Worm (Caenorhabditis elegans) whole organism, L4 larva: Measurements from ENCODE around the gene scl-26.

Experiments used
- F10B5.3 ChIP-seq: sonication (generic microtip); optimal IDR thresholded peaks from 2 replicates; lab custom pipeline; 2016; ENCODE audit warnings: mild to moderate bottlenecking, missing genetic modification characterization, missing compliant biosample characterization
- F26F4.8 ChIP-seq: fragments of 200-800 bp; sonication (Bioruptor generic); conservative IDR thresholded peaks from 2 replicates; pipeline ENCODE4 v1.3.6; 2022; ENCODE audit warnings: missing genetic modification characterization, missing compliant biosample characterization
- F49E8.2 ChIP-seq: sonication (generic microtip); optimal IDR thresholded peaks from 2 replicates; lab custom pipeline; 2016; ENCODE audit warnings: missing compliant biosample characterization, mild to moderate bottlenecking, missing genetic modification characterization, borderline replicate concordance
- Y75B8A.6 ChIP-seq: fragments of 200-800 bp; sonication (Bioruptor generic); IDR thresholded peaks from 2 replicates; pipeline ENCODE4 v1.3.6; 2022; ENCODE audit warnings: missing genetic modification reagents, missing genetic modification characterization, missing compliant biosample characterization
- aha-1 ChIP-seq: fragments of 150-350 bp; peaks from one replicate; lab custom pipeline; 2014; ENCODE audit warnings: missing biosample characterization, missing genetic modification characterization
- ceh-32 ChIP-seq: sonication (generic microtip); optimal IDR thresholded peaks from 2 replicates; lab custom pipeline; 2016; ENCODE audit warnings: mild to moderate bottlenecking, missing genetic modification characterization, missing compliant biosample characterization; ENCODE audit not compliant: poor library complexity
- ceh-82 ChIP-seq: sonication (generic microtip); optimal IDR thresholded peaks from 2 replicates; lab custom pipeline; 2017; ENCODE audit warnings: missing biosample characterization, missing genetic modification characterization
- ces-1 ChIP-seq: fragments of 150-350 bp; sonication (generic microtip); optimal IDR thresholded peaks from 4 replicates; lab custom pipeline; 2014; ENCODE audit warnings: missing biosample characterization, missing genetic modification reagents, missing genetic modification characterization
- ctbp-1 ChIP-seq: fragments of 200-800 bp; sonication (Bioruptor generic); IDR thresholded peaks from 2 replicates; pipeline ENCODE4 v1.3.6; 2022; ENCODE audit warnings: missing genetic modification reagents, missing genetic modification characterization, missing compliant biosample characterization
- daf-16 ChIP-seq, 3 experiments: sonication (generic microtip); optimal IDR thresholded peaks; 2 replicates each; lab custom pipeline; 2016 to 2017; ENCODE audit warnings: missing genetic modification characterization in 3 of 3, missing genetic modification reagents in 3 of 3, mild to moderate bottlenecking in 2 of 3, missing compliant biosample characterization in 2 of 3, missing biosample characterization in 1 of 3, moderate library complexity in 1 of 3
- daf-19 ChIP-seq: fragments of 200-800 bp; sonication (Bioruptor generic); conservative IDR thresholded peaks from 2 replicates; pipeline ENCODE4 v1.3.6; 2022; ENCODE audit warnings: missing genetic modification characterization, missing compliant biosample characterization
- fos-1 ChIP-seq: fragments of 150-350 bp; optimal IDR thresholded peaks from 2 replicates; lab custom pipeline; 2014; ENCODE audit warnings: missing biosample characterization, missing genetic modification characterization
- hif-1 ChIP-seq, 2 experiments: sonication (generic microtip); optimal IDR thresholded peaks; 2 replicates each; lab custom pipeline; 2016 to 2017; ENCODE audit warnings: missing compliant biosample characterization in 2 of 2, missing genetic modification characterization in 2 of 2, missing genetic modification reagents in 2 of 2, missing genotype in 2 of 2, mild to moderate bottlenecking in 1 of 2
- hlh-30 ChIP-seq: sonication (generic microtip); optimal IDR thresholded peaks from 2 replicates; lab custom pipeline; 2017; ENCODE audit warnings: antibody characterized with exemption, mild to moderate bottlenecking, missing genetic modification characterization, missing compliant biosample characterization; ENCODE audit not compliant: insufficient read depth
- lin-1 ChIP-seq: fragments of 200-800 bp; sonication (Bioruptor generic); IDR thresholded peaks from 2 replicates; pipeline ENCODE4 v1.3.6; 2022; ENCODE audit warnings: missing genetic modification reagents, missing genetic modification characterization, missing compliant biosample characterization
- madf-5 ChIP-seq, 2 experiments: fragments of 200-800 bp; sonication (Bioruptor generic); IDR thresholded peaks; 2 replicates each; pipeline ENCODE4 v1.3.6; 2022; ENCODE audit warnings: missing compliant biosample characterization in 2 of 2, missing genetic modification characterization in 2 of 2
- mep-1 ChIP-seq: fragments of 150-350 bp; sonication (generic microtip); optimal IDR thresholded peaks from 3 replicates; lab custom pipeline; 2014; ENCODE audit warnings: missing biosample characterization, missing genetic modification characterization
- mxl-2 ChIP-seq: fragments of 200-800 bp; sonication (Bioruptor generic); conservative IDR thresholded peaks from 2 replicates; pipeline ENCODE4 v1.3.6; 2022; ENCODE audit warnings: missing genetic modification reagents, missing genetic modification characterization, missing compliant biosample characterization
- nhr-25 ChIP-seq: sonication (generic microtip); optimal IDR thresholded peaks from 2 replicates; lab custom pipeline; 2017; ENCODE audit warnings: missing genetic modification characterization, mild to moderate bottlenecking, missing compliant biosample characterization, antibody characterized with exemption, moderate library complexity, borderline replicate concordance; ENCODE audit not compliant: insufficient read depth
- nhr-41 ChIP-seq: fragments of 200-800 bp; sonication (Bioruptor generic); IDR thresholded peaks from 2 replicates; pipeline ENCODE4 v1.3.6; 2022; ENCODE audit warnings: missing genetic modification reagents, missing genetic modification characterization, missing compliant biosample characterization
- nhr-6 ChIP-seq: fragments of 150-350 bp; optimal IDR thresholded peaks from 2 replicates; lab custom pipeline; 2014; ENCODE audit warnings: missing biosample characterization, missing genetic modification characterization
- pha-4 ChIP-seq, 2 experiments: fragments of 150-350 bp in 1 of 2; fragments of 200-800 bp in 1 of 2; sonication (Bioruptor generic) in 1 of 2; IDR thresholded peaks in 1 of 2; optimal IDR thresholded peaks in 1 of 2; 2 replicates each; pipeline versions ENCODE4 v1.3.6 to Lab custom; 2014 to 2022; ENCODE audit warnings: missing genetic modification characterization in 2 of 2, missing genetic modification reagents in 2 of 2, missing biosample characterization in 1 of 2, missing compliant biosample characterization in 1 of 2
- pqm-1 ChIP-seq: sonication (generic microtip); optimal IDR thresholded peaks from 2 replicates; lab custom pipeline; 2017; ENCODE audit warnings: missing biosample characterization, missing genetic modification characterization
- rbr-2 ChIP-seq: sonication (generic microtip); optimal IDR thresholded peaks from 2 replicates; lab custom pipeline; 2016; ENCODE audit warnings: missing genotype, missing genetic modification characterization, missing compliant biosample characterization
- spr-3 ChIP-seq: fragments of 200-800 bp; sonication (Bioruptor generic); optimal IDR thresholded peaks from 2 replicates; lab custom pipeline; 2018; ENCODE audit warnings: mild to moderate bottlenecking, missing genetic modification characterization, missing compliant biosample characterization
- unc-130 ChIP-seq: sonication (generic microtip); optimal IDR thresholded peaks from 2 replicates; lab custom pipeline; 2016; ENCODE audit warnings: missing genetic modification reagents, missing genetic modification characterization, missing compliant biosample characterization
- unc-39 ChIP-seq: sonication (generic microtip); optimal IDR thresholded peaks from 2 replicates; lab custom pipeline; 2017; ENCODE audit warnings: missing biosample characterization, missing genetic modification characterization
- unc-62 ChIP-seq, 3 experiments: fragments of 150-350 bp in 1 of 3; sonication (generic microtip); optimal IDR thresholded peaks in 2 of 3; peaks in 1 of 3; 1 replicate in 1 of 3; 2 replicates in 2 of 3; lab custom pipeline; 2014 to 2017; ENCODE audit warnings: missing biosample characterization in 3 of 3, missing genetic modification characterization in 3 of 3, missing genetic modification reagents in 3 of 3, missing genotype in 1 of 3
- vab-7 ChIP-seq: fragments of 200-800 bp; sonication (Bioruptor generic); IDR thresholded peaks from 2 replicates; pipeline ENCODE4 v1.3.6; 2022; ENCODE audit warnings: missing genetic modification reagents, missing genetic modification characterization, missing compliant biosample characterization
- zag-1 ChIP-seq: fragments of 150-350 bp; optimal IDR thresholded peaks from 2 replicates; lab custom pipeline; 2014; ENCODE audit warnings: missing biosample characterization, missing genetic modification characterization
- zip-11 ChIP-seq: fragments of 200-800 bp; sonication (Bioruptor generic); IDR thresholded peaks from 2 replicates; pipeline ENCODE4 v1.3.6; 2022; ENCODE audit warnings: missing genetic modification characterization, missing compliant biosample characterization

The scl-26 gene

DNA sequence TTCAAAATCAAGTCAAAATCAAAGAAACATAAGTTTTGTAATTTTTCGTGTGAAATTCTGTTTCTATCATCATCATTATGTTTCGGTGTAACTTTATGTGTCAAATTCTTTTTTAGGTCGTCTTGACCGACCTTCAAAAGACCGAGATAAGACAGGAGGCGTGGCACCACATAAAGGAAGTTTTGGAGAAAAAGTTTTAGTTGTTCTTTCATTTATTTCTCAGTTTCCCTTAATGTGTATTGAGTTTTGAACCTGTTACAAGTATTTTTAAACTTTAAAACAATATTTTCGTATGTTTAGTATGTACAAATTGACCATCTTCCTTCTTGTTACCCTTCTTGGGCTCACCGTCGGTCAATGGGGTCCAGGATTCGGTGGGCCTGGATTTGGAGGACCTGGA lies 23.3 kb upstream of the scl-26 start, which contains the start of gene grsp-4:
grsp-4 (plus strand) TSS at position 301 of the 400 bp plus-strand sequence.
- TF ChIP-seq hif-1 (tag; optimal IDR thresholded peaks at IDR 0.05; lab: Kevin White, UChicago), result no peak
- no peak for TF ChIP-seq unc-130 (GFP tag; lab: Kevin White, UChicago)
- peak; percentile 6 for TF ChIP-seq aha-1 (tag; lab: Kevin White, UChicago)

DNA sequence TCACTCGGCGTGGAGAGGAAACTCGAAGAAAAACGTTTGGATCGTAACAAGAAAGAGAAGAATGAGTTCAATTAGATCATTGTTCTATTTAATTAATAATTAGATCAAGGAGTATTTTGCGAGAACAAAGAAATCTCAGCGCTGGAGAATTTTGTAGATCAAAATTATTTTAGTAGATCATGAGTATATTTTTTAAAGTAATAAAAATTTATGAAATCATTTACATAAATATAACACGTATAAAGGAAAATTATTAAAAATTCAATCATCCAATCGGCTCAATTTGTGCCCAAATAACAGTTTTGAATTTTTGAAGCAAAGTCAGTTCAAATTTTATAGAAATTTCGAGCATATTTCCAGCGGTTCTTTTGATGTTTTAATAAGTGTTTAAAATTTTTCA lies 22.8 kb upstream of the scl-26 start, which contains the start of gene C50E3.13:
C50E3.13 (minus strand) TSS at position 101 of the 400 bp plus-strand sequence.
- TF ChIP-seq rbr-2 (tag; lab: Kevin White, UChicago), result no peak
- no peak for TF ChIP-seq unc-39 (tag; lab: Kevin White, UChicago)
- TF ChIP-seq unc-130 (GFP tag; lab: Kevin White, UChicago), result no peak
- TF ChIP-seq F49E8.2 (tag; lab: Kevin White, UChicago), result no peak
- TF ChIP-seq vab-7 (GFP tag; lab: Robert Waterston, UW), result no peak
- TF ChIP-seq pqm-1, result no peak
- TF ChIP-seq F26F4.8 (GFP tag; lab: Robert Waterston, UW), result no peak
- no peak for TF ChIP-seq ces-1
- TF ChIP-seq, all 104 proteins: peak for 0

DNA sequence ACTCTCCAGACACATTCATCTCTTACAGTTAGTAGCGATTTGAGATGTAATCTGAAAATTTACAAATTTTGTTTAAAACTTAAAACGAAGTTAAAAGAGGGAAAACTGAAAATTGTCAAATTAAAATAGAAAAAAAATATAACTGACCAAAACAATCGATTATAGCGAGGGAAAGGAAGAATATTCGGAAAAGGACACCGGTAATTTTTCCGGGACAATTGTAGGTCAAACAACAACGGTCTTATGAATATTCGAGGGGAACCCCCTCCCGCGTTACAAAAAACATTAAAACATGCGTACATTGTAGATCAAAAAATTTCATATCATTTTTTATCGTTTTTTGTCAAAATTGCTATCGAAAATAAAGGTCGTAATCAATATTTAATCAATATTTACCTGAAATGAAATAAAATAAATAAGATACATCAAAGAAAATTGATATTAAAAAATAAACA lies 20.7 kb upstream of the scl-26 start, which contains the start of gene C50E3.12:
C50E3.12 (minus strand) TSS at position 51 of the 455 bp plus-strand sequence.
- TF ChIP-seq rbr-2 (tag; lab: Kevin White, UChicago), result no peak
- no peak for TF ChIP-seq fos-1
- TF ChIP-seq daf-16 (GFP tag; optimal IDR thresholded peaks at IDR 0.05; lab: Kevin White, UChicago), result no peak
- TF ChIP-seq daf-16 (tag; optimal IDR thresholded peaks at IDR 0.05; lab: Kevin White, UChicago), result no peak
- TF ChIP-seq ceh-82 (tag; lab: Kevin White, UChicago), result no peak
- no peak for TF ChIP-seq mep-1 (tag; lab: Kevin White, UChicago)
- TF ChIP-seq Y75B8A.6, result no peak
- no peak for TF ChIP-seq ceh-32 (tag; lab: Kevin White, UChicago)
- no peak for TF ChIP-seq hif-1 (tag; optimal IDR thresholded peaks at IDR 0.05; lab: Kevin White, UChicago)
- TF ChIP-seq F10B5.3 (tag; lab: Kevin White, UChicago), result no peak
- no peak for TF ChIP-seq F26F4.8 (GFP tag; lab: Robert Waterston, UW)
- TF ChIP-seq zip-11 (GFP tag; lab: Robert Waterston, UW), result no peak
- no peak for TF ChIP-seq zag-1 (tag; lab: Kevin White, UChicago)
- TF ChIP-seq ctbp-1 (GFP tag; lab: Robert Waterston, UW), result no peak
- TF ChIP-seq nhr-6 (tag; lab: Kevin White, UChicago), result no peak
- TF ChIP-seq daf-19 (GFP tag; lab: Robert Waterston, UW), result no peak
- TF ChIP-seq hlh-30 (tag; lab: Kevin White, UChicago), result no peak

DNA sequence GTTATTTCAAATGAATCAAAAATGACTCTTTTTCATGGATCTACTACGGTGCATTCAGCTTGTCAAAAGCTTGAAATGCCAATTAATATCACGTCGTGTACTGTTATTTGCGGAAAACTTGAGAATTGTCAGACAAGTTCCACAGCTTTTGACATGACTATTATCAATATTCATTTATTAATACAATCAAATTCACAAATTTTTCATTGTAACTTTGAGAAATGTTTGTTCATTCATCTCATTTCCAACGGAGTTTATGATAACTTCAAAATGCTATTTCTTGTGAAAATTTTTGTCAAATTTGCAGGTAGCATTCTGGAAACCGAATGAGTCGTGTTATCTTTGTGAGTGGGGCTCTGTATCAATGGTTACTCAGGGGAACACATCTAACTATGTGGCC lies 16.8 kb upstream of the scl-26 start, which contains the start of gene C50E3.15:
C50E3.15 (plus strand) TSS at position 301 of the 400 bp plus-strand sequence.
- TF ChIP-seq unc-130 (GFP tag; lab: Kevin White, UChicago), result no peak
- peak in 1 of 2 experiments; percentile 78 for TF ChIP-seq unc-62 (GFP tag; optimal IDR thresholded peaks at IDR 0.05 in 1 of 2; lab: Kevin White, UChicago)
- TF ChIP-seq unc-62 (tag; optimal IDR thresholded peaks at IDR 0.05; lab: Kevin White, UChicago), result no peak
- TF ChIP-seq F49E8.2 (tag; lab: Kevin White, UChicago), result no peak
- TF ChIP-seq madf-5 (GFP tag; IDR thresholded peaks at IDR 0.05; lab: Robert Waterston, UW), result no peak
- no peak for TF ChIP-seq nhr-41 (GFP tag; lab: Robert Waterston, UW)
- TF ChIP-seq spr-3, result no peak
- no peak for TF ChIP-seq lin-1 (GFP tag; lab: Robert Waterston, UW)
- no peak for TF ChIP-seq ces-1
- TF ChIP-seq, all 104 proteins: peak for 1

DNA sequence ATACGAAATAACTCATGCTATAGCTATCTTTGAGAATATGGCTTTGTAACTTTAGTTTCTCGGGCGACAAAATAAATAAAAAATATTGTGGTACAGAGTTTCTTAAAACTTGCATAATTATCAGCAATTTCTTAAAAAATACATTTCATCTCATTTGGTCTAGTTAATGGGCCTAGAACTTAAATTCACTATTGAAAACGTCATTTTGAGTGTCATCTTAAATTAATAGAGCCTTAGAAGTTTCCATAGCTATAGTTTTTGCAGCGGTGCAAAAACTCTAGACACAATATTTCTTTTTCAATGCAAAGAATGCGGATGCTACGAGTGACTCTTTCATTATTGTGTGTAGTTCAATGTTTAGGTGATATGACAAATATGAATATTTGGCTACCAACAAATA lies 10.7 kb upstream of the scl-26 start, which contains the start of gene clec-215:
clec-215 (plus strand) TSS at position 301 of the 400 bp plus-strand sequence.
- no peak for TF ChIP-seq pha-4 (GFP tag; IDR thresholded peaks at IDR 0.05; lab: Robert Waterston, UW)
- no peak for TF ChIP-seq pha-4 (tag; optimal IDR thresholded peaks at IDR 0.05; lab: Kevin White, UChicago)
- no peak for TF ChIP-seq nhr-25
- TF ChIP-seq F10B5.3 (tag; lab: Kevin White, UChicago), result no peak
- no peak for TF ChIP-seq mxl-2 (GFP tag; lab: Robert Waterston, UW)
